Worm (Caenorhabditis elegans) whole organism, midembryonic: ENCODE results near the gene Y38H6C.9.

Experiments
- cog-1 ChIP-seq: sonication (generic microtip); optimal IDR thresholded peaks from 2 replicates; lab custom pipeline; 2016; ENCODE audit warnings: missing genetic modification characterization, missing compliant biosample characterization
- flt-1 ChIP-seq: fragments of 200-800 bp; sonication (Bioruptor generic); IDR thresholded peaks from 2 replicates; pipeline ENCODE4 v1.3.6; 2022; ENCODE audit warnings: missing genetic modification characterization, missing compliant biosample characterization
- ref-1 ChIP-seq: fragments of 200-800 bp; sonication (Bioruptor generic); conservative IDR thresholded peaks from 2 replicates; pipeline ENCODE4 v1.3.6; 2022; ENCODE audit warnings: missing genetic modification reagents, missing genetic modification characterization, missing compliant biosample characterization
- ztf-23 ChIP-seq: fragments of 200-800 bp; sonication (Bioruptor generic); IDR thresholded peaks from 2 replicates; pipeline ENCODE4 v1.3.6; 2022; ENCODE audit warnings: missing genetic modification reagents, missing genetic modification characterization, missing compliant biosample characterization
- ztf-29 ChIP-seq: fragments of 200-800 bp; sonication (Bioruptor generic); IDR thresholded peaks from 2 replicates; pipeline ENCODE4 v1.3.6; 2022; ENCODE audit warnings: missing genetic modification reagents, missing genetic modification characterization, missing compliant biosample characterization

DNA sequence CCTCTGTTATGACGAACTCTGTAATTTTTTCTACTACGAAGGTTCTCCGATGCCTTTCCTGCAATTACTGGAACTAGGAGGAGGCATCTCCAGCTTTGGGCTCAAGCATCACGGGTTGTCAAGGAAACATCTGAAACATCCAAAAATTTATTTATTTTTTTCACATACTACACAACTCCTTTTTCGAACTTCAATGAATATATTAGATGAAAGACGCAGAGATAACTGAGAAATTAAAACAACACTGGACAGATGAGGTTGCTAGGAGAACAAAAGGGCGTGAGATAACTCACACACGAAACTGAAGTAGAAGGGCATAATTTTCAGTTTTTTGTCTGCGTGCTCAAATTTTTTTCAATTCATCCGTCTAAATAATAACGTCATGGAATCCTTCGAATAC lies 5.4 kb upstream of the Y38H6C.9 start, which contains the start of gene Y38H6C.13:
- TF ChIP-seq cog-1 (tag; lab: Kevin White, UChicago) = no peak
- TF ChIP-seq flt-1 = no peak
- no peak for TF ChIP-seq ztf-23 (GFP tag; lab: Robert Waterston, UW)
- no peak for TF ChIP-seq ztf-29 (GFP tag; lab: Robert Waterston, UW)
- TF ChIP-seq ref-1 = no peak
